Worm (Caenorhabditis elegans) whole organism, L1 larva: ENCODE results near the gene cwf-19L1.

Source experiments
- nhr-237 ChIP-seq: fragments of 150-350 bp; optimal IDR thresholded peaks from 2 replicates; lab custom pipeline; 2014; ENCODE audit warnings: missing biosample characterization, missing genetic modification characterization
- nhr-77 ChIP-seq: fragments of 150-350 bp; optimal IDR thresholded peaks from 2 replicates; lab custom pipeline; 2014; ENCODE audit warnings: missing biosample characterization, missing genetic modification characterization

- TF ChIP-seq nhr-77 (no peak), nhr-237 (tag; lab: Kevin White, UChicago) (no peak)
Observed at ce11 chrV:6095829-6096228, 11.8 kb upstream of the cwf-19L1 start, which contains the start of gene Y38A10A.7.
